Worm (Caenorhabditis elegans) whole organism, late embryonic: Measurements from ENCODE around the gene Y66D12A.21.

Source experiments
- K09A11.1 ChIP-seq: sonication (generic microtip); optimal IDR thresholded peaks from 2 replicates; lab custom pipeline; 2017; ENCODE audit warnings: antibody characterized with exemption, mild to moderate bottlenecking, missing genetic modification characterization, missing compliant biosample characterization; ENCODE audit not compliant: insufficient read depth
- ama-1 ChIP-seq: fragments of 150-350 bp; optimal IDR thresholded peaks from 2 replicates; lab custom pipeline; 2014
- ceh-18 ChIP-seq: sonication (generic microtip); optimal IDR thresholded peaks from 2 replicates; lab custom pipeline; 2016; ENCODE audit warnings: missing genetic modification characterization, missing compliant biosample characterization
- ceh-9 ChIP-seq: sonication (generic microtip); optimal IDR thresholded peaks from 2 replicates; lab custom pipeline; 2016; ENCODE audit warnings: mild to moderate bottlenecking, missing genetic modification characterization, inconsistent platforms, missing compliant biosample characterization
- dmd-4 ChIP-seq: sonication (generic microtip); optimal IDR thresholded peaks from 2 replicates; lab custom pipeline; 2016; ENCODE audit warnings: borderline replicate concordance, missing genetic modification characterization, missing compliant biosample characterization
- hlh-8 ChIP-seq: sonication (generic microtip); optimal IDR thresholded peaks from 2 replicates; lab custom pipeline; 2016; ENCODE audit warnings: missing genotype, missing genetic modification characterization, missing compliant biosample characterization
- nfya-1 ChIP-seq: sonication (generic microtip); optimal IDR thresholded peaks from 2 replicates; lab custom pipeline; 2017; ENCODE audit warnings: missing genetic modification characterization, mild to moderate bottlenecking, missing compliant biosample characterization, antibody characterized with exemption, moderate library complexity
- nhr-232 ChIP-seq: sonication (generic microtip); optimal IDR thresholded peaks from 2 replicates; lab custom pipeline; 2016; ENCODE audit warnings: missing genetic modification characterization, missing compliant biosample characterization
- pha-2 ChIP-seq: sonication (generic microtip); optimal IDR thresholded peaks from 2 replicates; lab custom pipeline; 2017; ENCODE audit warnings: mild to moderate bottlenecking, missing genetic modification characterization, missing compliant biosample characterization
- pha-4 ChIP-seq: fragments of 150-350 bp; optimal IDR thresholded peaks from 2 replicates; lab custom pipeline; 2018; ENCODE audit warnings: missing biosample characterization, missing genetic modification reagents, missing genetic modification characterization
- pqm-1 ChIP-seq: sonication (generic microtip); optimal IDR thresholded peaks from 2 replicates; lab custom pipeline; 2016; ENCODE audit warnings: missing genetic modification characterization, missing compliant biosample characterization
- ref-2 ChIP-seq: sonication (generic microtip); optimal IDR thresholded peaks from 2 replicates; lab custom pipeline; 2016; ENCODE audit warnings: missing genetic modification characterization, missing compliant biosample characterization
- sox-2 ChIP-seq: fragments of 200-800 bp; sonication (Bioruptor generic); IDR thresholded peaks from 2 replicates; pipeline ENCODE4 v1.3.6; 2022; ENCODE audit warnings: missing genetic modification reagents, missing genetic modification characterization, missing compliant biosample characterization
- unc-55 ChIP-seq: sonication (generic microtip); optimal IDR thresholded peaks from 2 replicates; lab custom pipeline; 2017; ENCODE audit warnings: missing biosample characterization, missing genetic modification reagents, missing genetic modification characterization

DNA sequence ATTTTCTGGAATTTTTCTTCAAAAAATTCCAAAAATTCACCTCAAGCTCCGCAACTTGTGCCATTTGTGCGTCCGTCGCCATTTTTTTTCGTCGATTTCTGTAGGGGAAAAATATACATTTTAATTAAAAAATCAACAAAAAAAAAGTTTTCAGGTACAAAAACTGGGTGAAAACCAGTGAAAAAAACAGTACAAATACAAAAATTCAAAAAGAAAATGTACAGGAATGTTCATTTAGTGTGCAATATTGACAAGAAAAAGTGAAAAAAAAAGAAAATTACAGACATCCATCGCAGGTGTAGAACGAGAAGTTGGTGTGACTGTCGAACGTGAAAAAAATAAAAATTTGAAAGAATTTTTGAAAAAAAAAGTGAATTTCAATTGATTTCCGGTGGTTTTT lies 2.3 kb downstream of the Y66D12A.21 start, which contains the start of gene tin-10:
- no peak for TF ChIP-seq sox-2 (GFP tag; lab: Robert Waterston, UW)
- no peak for TF ChIP-seq nfya-1 (tag; lab: Kevin White, UChicago)
- TF ChIP-seq unc-55 (GFP tag; lab: Kevin White, UChicago): no peak
- no peak for TF ChIP-seq ceh-18
- no peak for TF ChIP-seq dmd-4 (tag; lab: Kevin White, UChicago)
- no peak for TF ChIP-seq pqm-1
- TF ChIP-seq ama-1 (lab: Kevin White, UChicago): no peak
- no peak for TF ChIP-seq nhr-232 (tag; lab: Kevin White, UChicago)
- TF ChIP-seq K09A11.1: no peak
- no peak for TF ChIP-seq hlh-8 (tag; lab: Kevin White, UChicago)
- no peak for TF ChIP-seq pha-4 (tag; lab: Kevin White, UChicago)
- TF ChIP-seq ceh-9: no peak
- no peak for TF ChIP-seq pha-2 (tag; lab: Kevin White, UChicago)
- no peak for TF ChIP-seq ref-2 (tag; lab: Kevin White, UChicago)
